Worm (Caenorhabditis elegans): Measurements from ENCODE around the gene taf-10.

ce11 chrV:4681670-4682069 lies 5.2 kb upstream of the taf-10 start, which contains the start of gene K03B4.4:
- TF ChIP-seq pes-1 (GFP tag; IDR thresholded peaks at IDR 0.05) (no peak), sea-1 (GFP tag; conservative IDR thresholded peaks at IDR 0.05) (no peak), ama-1 (optimal IDR thresholded peaks at IDR 0.05) (no peak), ceh-13 (GFP tag; optimal IDR thresholded peaks at IDR 0.05) (no peak), B0310.2 (tag; optimal IDR thresholded peaks at IDR 0.05) (no peak), F13C5.2 (tag; optimal IDR thresholded peaks at IDR 0.05) (no peak), hmg-4 (GFP tag; optimal IDR thresholded peaks at IDR 0.05) (no peak), tbx-11 (GFP tag; IDR thresholded peaks at IDR 0.05) (no peak)
